Worm (Caenorhabditis elegans) whole organism, L3 larva: Measurements from ENCODE around the gene srsx-9.

ENCODE experiments used
- ZK546.5 ChIP-seq: sonication (generic microtip); optimal IDR thresholded peaks from 2 replicates; lab custom pipeline; 2017; ENCODE audit warnings: missing biosample characterization, missing genetic modification characterization
- ama-1 ChIP-seq: fragments of 150-350 bp; optimal IDR thresholded peaks from 2 replicates; lab custom pipeline; 2018
- ceh-28 ChIP-seq: fragments of 150-350 bp; optimal IDR thresholded peaks from 2 replicates; lab custom pipeline; 2014; ENCODE audit warnings: missing biosample characterization, missing genetic modification reagents, missing genetic modification characterization
- ceh-9 ChIP-seq: sonication (generic microtip); optimal IDR thresholded peaks from 2 replicates; lab custom pipeline; 2018; ENCODE audit warnings: missing biosample characterization, missing genetic modification characterization
- daf-12 ChIP-seq: fragments of 150-350 bp; optimal IDR thresholded peaks from 2 replicates; lab custom pipeline; 2014; ENCODE audit warnings: missing biosample characterization, missing genetic modification reagents, missing genetic modification characterization
- egl-27 ChIP-seq: sonication (generic microtip); optimal IDR thresholded peaks from 4 replicates; lab custom pipeline; 2017; ENCODE audit warnings: missing biosample characterization, missing genetic modification reagents, missing genetic modification characterization
- egl-5 ChIP-seq: fragments of 150-350 bp; optimal IDR thresholded peaks from 2 replicates; lab custom pipeline; 2017; ENCODE audit warnings: missing biosample characterization, missing genetic modification reagents, missing genetic modification characterization, inconsistent platforms
- elt-1 ChIP-seq: fragments of 150-350 bp; optimal IDR thresholded peaks from 2 replicates; lab custom pipeline; 2014; ENCODE audit warnings: missing biosample characterization, missing genetic modification characterization
- elt-2 ChIP-seq: sonication (generic microtip); optimal IDR thresholded peaks from 2 replicates; lab custom pipeline; 2016; ENCODE audit warnings: missing genetic modification reagents, mild to moderate bottlenecking, missing genetic modification characterization, missing compliant biosample characterization
- elt-3 ChIP-seq, 3 experiments: fragments of 150-350 bp in 1 of 3; sonication (generic microtip) in 2 of 3; optimal IDR thresholded peaks; 2 replicates in 2 of 3; 4 replicates in 1 of 3; lab custom pipeline; 2014 to 2017; ENCODE audit warnings: missing biosample characterization in 3 of 3, missing genetic modification characterization in 3 of 3
- fkh-2 ChIP-seq: fragments of 150-350 bp; optimal IDR thresholded peaks from 2 replicates; lab custom pipeline; 2014; ENCODE audit warnings: missing biosample characterization, missing genetic modification reagents, missing genetic modification characterization
- hmg-11 ChIP-seq: sonication (generic microtip); optimal IDR thresholded peaks from 2 replicates; lab custom pipeline; 2016; ENCODE audit warnings: missing genetic modification characterization, missing compliant biosample characterization
- jun-1 ChIP-seq: fragments of 150-350 bp; optimal IDR thresholded peaks from 2 replicates; lab custom pipeline; 2014; ENCODE audit warnings: missing biosample characterization, missing genetic modification reagents, missing genetic modification characterization
- lin-15B ChIP-seq: fragments of 150-350 bp; optimal IDR thresholded peaks from 2 replicates; lab custom pipeline; 2014; ENCODE audit warnings: missing biosample characterization, missing genetic modification characterization
- lsy-12 ChIP-seq: sonication (generic microtip); optimal IDR thresholded peaks from 2 replicates; lab custom pipeline; 2016; ENCODE audit warnings: mild to moderate bottlenecking, missing genetic modification characterization, missing compliant biosample characterization
- mdl-1 ChIP-seq: fragments of 150-350 bp; optimal IDR thresholded peaks from 2 replicates; lab custom pipeline; 2014; ENCODE audit warnings: missing biosample characterization, missing genetic modification characterization
- nfya-1 ChIP-seq: sonication (generic microtip); optimal IDR thresholded peaks from 2 replicates; lab custom pipeline; 2017; ENCODE audit warnings: missing genetic modification characterization, mild to moderate bottlenecking, missing compliant biosample characterization, antibody characterized with exemption, moderate library complexity; ENCODE audit not compliant: insufficient read depth
- nhr-11 ChIP-seq: fragments of 150-350 bp; optimal IDR thresholded peaks from 2 replicates; lab custom pipeline; 2014; ENCODE audit warnings: missing biosample characterization, missing genetic modification characterization
- nhr-12 ChIP-seq: fragments of 150-350 bp; optimal IDR thresholded peaks from 2 replicates; lab custom pipeline; 2014; ENCODE audit warnings: missing biosample characterization, missing genetic modification characterization
- nhr-23 ChIP-seq: fragments of 150-350 bp; optimal IDR thresholded peaks from 2 replicates; lab custom pipeline; 2014; ENCODE audit warnings: missing biosample characterization, missing genetic modification reagents, missing genetic modification characterization
- nhr-237 ChIP-seq: fragments of 150-350 bp; optimal IDR thresholded peaks from 2 replicates; lab custom pipeline; 2014; ENCODE audit warnings: missing biosample characterization, missing genetic modification characterization
- nhr-28 ChIP-seq: fragments of 150-350 bp; optimal IDR thresholded peaks from 2 replicates; lab custom pipeline; 2014; ENCODE audit warnings: missing biosample characterization, missing genetic modification characterization
- nhr-43 ChIP-seq: sonication (generic microtip); optimal IDR thresholded peaks from 2 replicates; lab custom pipeline; 2016; ENCODE audit warnings: mild to moderate bottlenecking, missing genetic modification characterization, missing compliant biosample characterization; ENCODE audit not compliant: poor library complexity, severe bottlenecking
- nhr-77 ChIP-seq: fragments of 150-350 bp; optimal IDR thresholded peaks from 2 replicates; lab custom pipeline; 2014; ENCODE audit warnings: missing biosample characterization, missing genetic modification characterization
- pqm-1 ChIP-seq: fragments of 150-350 bp; optimal IDR thresholded peaks from 2 replicates; lab custom pipeline; 2017; ENCODE audit warnings: missing biosample characterization, missing genetic modification characterization, inconsistent platforms
- skn-1 ChIP-seq: fragments of 150-350 bp; optimal IDR thresholded peaks from 2 replicates; lab custom pipeline; 2014; ENCODE audit warnings: missing biosample characterization, missing genetic modification characterization
- unc-62 ChIP-seq: fragments of 150-350 bp; sonication (generic microtip); optimal IDR thresholded peaks from 4 replicates; lab custom pipeline; 2014; ENCODE audit warnings: missing biosample characterization, missing genetic modification reagents, missing genetic modification characterization
- zag-1 ChIP-seq: fragments of 150-350 bp; optimal IDR thresholded peaks from 2 replicates; lab custom pipeline; 2014; ENCODE audit warnings: missing biosample characterization, missing genetic modification characterization
- ztf-4 ChIP-seq: fragments of 150-350 bp; optimal IDR thresholded peaks from 2 replicates; lab custom pipeline; 2014; ENCODE audit warnings: missing biosample characterization, missing genetic modification characterization

srsx-9 gene

ce11 chrV:4972943-4973342 is at the start of gene srsx-9:
Gene srsx-9 (minus strand): TSS chrV:4973043.
- TF ChIP-seq mdl-1 (tag; lab: Kevin White, UChicago): no peak
- TF ChIP-seq elt-2 (tag; lab: Kevin White, UChicago): no peak
- no peak for TF ChIP-seq nhr-77 (tag; lab: Kevin White, UChicago)
- TF ChIP-seq nhr-23 (tag; lab: Kevin White, UChicago): no peak

ce11 chrV:5018810-5019274 is 46.0 kb upstream of the srsx-9 start, which contains the start of gene srr-4:
Gene srr-4 (plus strand): TSS chrV:5019224.
- TF ChIP-seq zag-1 (tag; lab: Kevin White, UChicago) (no peak), pqm-1 (tag; lab: Kevin White, UChicago) (peak; percentile 28)

ce11 chrV:5018067-5018466 is 45.2 kb upstream of the srsx-9 start:
- TF ChIP-seq pqm-1 (tag; lab: Kevin White, UChicago) (peak; percentile 85), elt-2 (tag; lab: Kevin White, UChicago) (peak; percentile 86), lsy-12 (tag; lab: Kevin White, UChicago) (no peak)
- TF ChIP-seq, all 47 proteins: peak for 2

ce11 chrV:5016728-5017127 is 43.9 kb upstream of the srsx-9 start:
- TF ChIP-seq ama-1: no peak
- no peak for TF ChIP-seq ceh-28
- TF ChIP-seq nhr-12 (tag; lab: Kevin White, UChicago): no peak
- no peak for TF ChIP-seq nhr-237
- no peak for TF ChIP-seq elt-1 (tag; lab: Kevin White, UChicago)
- no peak for TF ChIP-seq ztf-4 (tag; lab: Kevin White, UChicago)
- no peak for TF ChIP-seq egl-5 (tag; lab: Kevin White, UChicago)

ce11 chrV:5012193-5012853 is 39.5 kb upstream of the srsx-9 start, which contains the start of gene srr-6:
Gene srr-6 (plus strand): TSS chrV:5012803.
- TF ChIP-seq pqm-1 (tag; lab: Kevin White, UChicago) (peak; percentile 97), jun-1 (peak; percentile 66), nhr-23 (tag; lab: Kevin White, UChicago) (no peak), lsy-12 (tag; lab: Kevin White, UChicago) (no peak), egl-27 (tag; lab: Kevin White, UChicago) (peak; percentile 28), elt-2 (tag; lab: Kevin White, UChicago) (peak; percentile 80)

ce11 chrV:5001386-5001785 is 28.5 kb upstream of the srsx-9 start, which contains the start of gene srr-8:
Gene srr-8 (plus strand): TSS chrV:5001686.
- no peak for TF ChIP-seq fkh-2 (tag; lab: Kevin White, UChicago)
- no peak for TF ChIP-seq nhr-11
- TF ChIP-seq lin-15B (tag; lab: Kevin White, UChicago): no peak
- no peak for TF ChIP-seq hmg-11 (tag; lab: Kevin White, UChicago)
- TF ChIP-seq nhr-43 (tag; lab: Kevin White, UChicago): no peak
- TF ChIP-seq unc-62 (GFP tag; lab: Kevin White, UChicago): no peak
- TF ChIP-seq daf-12 (tag; lab: Kevin White, UChicago): no peak
- no peak for TF ChIP-seq nhr-28
- no peak for TF ChIP-seq elt-3 (tag; optimal IDR thresholded peaks at IDR 0.05; lab: Kevin White, UChicago)
- no peak for TF ChIP-seq ceh-9 (tag; lab: Kevin White, UChicago)
- no peak for TF ChIP-seq mdl-1 (tag; lab: Kevin White, UChicago)
- no peak for TF ChIP-seq ama-1
- no peak for TF ChIP-seq ceh-28
- no peak for TF ChIP-seq ZK546.5
- no peak for TF ChIP-seq ztf-4 (tag; lab: Kevin White, UChicago)
- TF ChIP-seq nfya-1 (tag; lab: Kevin White, UChicago): no peak

ce11 chrV:5000406-5000805 is 27.6 kb upstream of the srsx-9 start, which contains the start of gene ugt-7:
Gene ugt-7 (minus strand): TSS chrV:5000566.
- TF ChIP-seq nhr-28 (no peak), skn-1 (no peak), elt-1 (tag; lab: Kevin White, UChicago) (no peak), ztf-4 (tag; lab: Kevin White, UChicago) (no peak), pqm-1 (tag; lab: Kevin White, UChicago) (peak; percentile 27), elt-2 (tag; lab: Kevin White, UChicago) (peak; percentile 57), nhr-12 (tag; lab: Kevin White, UChicago) (no peak)
